Worm (Caenorhabditis elegans): ENCODE measurements around the gene Y113G7B.11.

The Y113G7B.11 gene

DNA sequence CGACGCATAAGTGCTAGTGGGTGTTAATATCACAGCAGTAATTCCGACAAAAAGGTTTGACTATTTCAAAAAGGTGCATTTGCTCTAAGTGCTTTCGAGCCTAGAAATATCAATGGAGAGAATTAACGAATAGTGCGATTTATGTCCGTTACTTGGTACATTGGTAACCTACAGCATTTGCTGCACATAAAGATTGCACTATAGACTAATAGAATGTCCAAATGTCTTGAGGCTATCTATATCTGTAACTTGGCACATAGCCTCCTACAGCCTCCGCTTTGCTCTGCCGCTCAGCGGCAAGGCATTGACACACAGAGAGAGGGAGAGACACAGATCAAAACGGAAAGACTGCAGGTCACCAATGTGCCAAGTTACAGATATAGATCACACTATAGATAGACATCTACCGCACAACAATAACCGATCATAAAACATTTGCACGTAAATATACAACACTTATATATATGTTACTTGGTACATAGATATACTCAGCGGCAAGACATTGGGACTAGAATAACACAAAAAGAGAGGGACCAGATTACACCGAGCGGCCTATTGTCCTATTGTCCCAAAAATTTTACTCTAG lies 19.6 kb downstream of the Y113G7B.11 start, which contains the start of the genes srh-217 and Y113G7B.28:
TSS of gene srh-217 (minus strand) at position 101 of the 586 bp plus-strand sequence.
TSS of gene Y113G7B.28 (plus strand) at position 536 of the 586 bp plus-strand sequence.
- TF ChIP-seq pag-3 (tag; optimal IDR thresholded peaks at IDR 0.05; ENCODE audit: borderline replicate concordance) (no peak), ceh-34 (tag; optimal IDR thresholded peaks at IDR 0.05) (no peak), dve-1 (tag; optimal IDR thresholded peaks at IDR 0.05) (no peak), lin-11 (tag; optimal IDR thresholded peaks at IDR 0.05) (no peak), ref-2 (tag; optimal IDR thresholded peaks at IDR 0.05) (no peak), elt-2 (tag; optimal IDR thresholded peaks at IDR 0.05) (no peak), tbx-2 (tag; optimal IDR thresholded peaks at IDR 0.05) (no peak)

DNA sequence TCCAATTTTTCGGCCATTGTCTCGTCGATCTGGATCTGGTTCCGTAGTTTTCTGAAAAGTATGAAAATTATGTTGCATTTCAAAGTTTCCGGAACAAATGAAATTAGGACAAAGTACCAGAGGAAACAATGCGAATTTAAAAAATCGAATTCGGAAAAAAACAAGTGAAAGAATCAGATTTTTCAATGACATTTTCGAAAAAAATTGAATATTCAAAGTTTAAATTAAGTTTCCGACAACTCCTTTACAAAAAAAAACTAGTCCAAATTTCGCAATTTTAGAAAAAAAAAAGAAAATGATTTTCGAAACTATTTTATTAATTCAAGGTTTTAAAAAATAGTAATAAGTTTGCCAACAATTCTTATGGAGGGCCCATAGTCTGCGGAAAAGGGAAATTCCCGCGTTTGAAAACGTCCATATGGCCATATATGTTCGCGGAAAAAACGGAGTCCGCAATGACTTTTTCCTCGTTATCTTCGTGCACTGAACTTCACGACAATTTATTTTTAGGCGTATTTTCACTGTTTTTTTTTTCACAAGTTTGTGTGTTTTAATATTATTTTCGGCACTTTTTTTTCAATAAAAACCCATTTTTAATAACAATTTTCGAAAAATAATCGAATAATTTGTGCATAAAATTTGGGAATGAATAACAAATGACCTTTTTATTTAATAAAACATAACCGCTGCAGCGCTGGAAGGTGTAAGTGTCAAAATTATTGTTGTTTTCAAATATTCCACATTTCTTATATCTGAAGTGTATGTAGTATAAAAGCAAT lies 22.8 kb downstream of the Y113G7B.11 start, which contains the start of the genes fbxa-115 and Y113G7B.27:
TSS of gene fbxa-115 (minus strand) at position 51 of the 779 bp plus-strand sequence.
TSS of gene Y113G7B.27 (plus strand) at position 729 of the 779 bp plus-strand sequence.
- TF ChIP-seq sdc-2 (tag; optimal IDR thresholded peaks at IDR 0.05) (no peak), hlh-15 (tag; optimal IDR thresholded peaks at IDR 0.05) (no peak), tbx-7 (tag; optimal IDR thresholded peaks at IDR 0.05) (no peak), eyg-1 (tag; optimal IDR thresholded peaks at IDR 0.05) (no peak), pat-9 (tag; optimal IDR thresholded peaks at IDR 0.05) (no peak), sox-2 (GFP tag; IDR thresholded peaks at IDR 0.05) (no peak), ttx-3 (tag; optimal IDR thresholded peaks at IDR 0.05) (no peak), F13H6.1 (tag; optimal IDR thresholded peaks at IDR 0.05) (no peak), elt-2 (tag; optimal IDR thresholded peaks at IDR 0.05) (no peak), C38D4.7 (GFP tag; optimal IDR thresholded peaks at IDR 0.05) (no peak), fkh-6 (tag; optimal IDR thresholded peaks at IDR 0.05) (no peak)

DNA sequence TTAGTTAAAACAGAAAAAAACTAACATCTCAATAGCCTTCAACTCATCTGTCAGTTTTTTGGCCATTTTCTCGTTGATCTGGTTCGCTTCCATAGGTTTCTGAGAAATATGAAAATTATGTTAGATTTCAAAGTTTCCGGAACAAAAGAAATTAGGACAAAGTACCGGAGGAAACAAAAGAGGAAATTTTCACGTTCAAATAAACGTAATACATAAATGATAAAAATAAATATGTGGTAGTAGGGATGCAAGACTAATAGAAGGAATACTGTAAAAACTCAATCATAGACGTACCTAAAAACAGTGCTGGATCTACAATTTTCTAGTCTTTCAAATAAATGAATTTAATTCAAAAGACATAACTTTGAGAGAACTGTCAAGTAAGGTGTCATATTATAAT lies 26.3 kb downstream of the Y113G7B.11 start, which contains the start of gene fbxa-116:
TSS of gene fbxa-116 (minus strand) at position 101 of the 400 bp plus-strand sequence.
- no peak for TF ChIP-seq ets-4 (tag; optimal IDR thresholded peaks at IDR 0.05)
- no peak for TF ChIP-seq ceh-24 (tag; optimal IDR thresholded peaks at IDR 0.05)
- TF ChIP-seq gmeb-2 (tag; optimal IDR thresholded peaks at IDR 0.05): no peak
- no peak for TF ChIP-seq dve-1 (tag; optimal IDR thresholded peaks at IDR 0.05)
- TF ChIP-seq pax-1 (tag; optimal IDR thresholded peaks at IDR 0.05): no peak
- no peak for TF ChIP-seq zip-5 (tag; optimal IDR thresholded peaks at IDR 0.05)
- no peak for TF ChIP-seq madf-2 (tag; optimal IDR thresholded peaks at IDR 0.05)
- TF ChIP-seq ceh-19 (GFP tag; optimal IDR thresholded peaks at IDR 0.05): no peak
- TF ChIP-seq ama-1 (optimal IDR thresholded peaks at IDR 0.05): no peak
- no peak for TF ChIP-seq C38D4.7 (GFP tag; optimal IDR thresholded peaks at IDR 0.05)
- no peak for TF ChIP-seq sox-2 (GFP tag; IDR thresholded peaks at IDR 0.05)
- TF ChIP-seq che-1 (tag; optimal IDR thresholded peaks at IDR 0.05): no peak
- TF ChIP-seq odd-2 (tag; optimal IDR thresholded peaks at IDR 0.05): no peak
- no peak for TF ChIP-seq fkh-6 (tag; optimal IDR thresholded peaks at IDR 0.05)
- no peak for TF ChIP-seq npax-4 (tag; optimal IDR thresholded peaks at IDR 0.05)
- no peak for TF ChIP-seq hlh-30 (tag; optimal IDR thresholded peaks at IDR 0.05; ENCODE audit: insufficient read depth)
- no peak for TF ChIP-seq pha-4 (tag; optimal IDR thresholded peaks at IDR 0.05)
- TF ChIP-seq hlh-15 (tag; optimal IDR thresholded peaks at IDR 0.05): no peak
- TF ChIP-seq nfya-1 (tag; optimal IDR thresholded peaks at IDR 0.05): no peak

DNA sequence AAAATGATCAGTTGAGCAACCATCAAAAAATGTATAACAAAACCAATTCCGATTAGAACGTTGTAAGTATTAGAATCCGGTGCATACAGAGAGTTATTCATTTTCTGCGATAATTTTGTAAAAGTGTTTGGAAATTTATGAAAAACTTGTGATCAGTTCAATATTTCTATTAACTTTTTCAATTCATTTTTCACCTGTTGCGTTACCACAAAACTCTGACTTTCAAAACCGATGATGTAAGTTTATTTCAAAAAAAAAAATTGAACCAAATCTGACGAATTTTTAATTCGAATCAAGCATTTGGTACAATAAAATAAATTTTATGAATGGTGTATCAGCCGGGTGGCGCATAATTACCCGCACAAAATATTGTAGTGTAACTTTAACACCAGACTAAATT lies 28.5 kb downstream of the Y113G7B.11 start, which contains the start of gene srz-16:
TSS of gene srz-16 (minus strand) at position 101 of the 400 bp plus-strand sequence.
- TF ChIP-seq ceh-30 (tag; optimal IDR thresholded peaks at IDR 0.05) (no peak), syd-9 (tag; optimal IDR thresholded peaks at IDR 0.05) (no peak), nfya-1 (tag; optimal IDR thresholded peaks at IDR 0.05) (no peak), nhr-232 (tag; optimal IDR thresholded peaks at IDR 0.05) (no peak), unc-86 (tag; optimal IDR thresholded peaks at IDR 0.05) (no peak), ceh-22 (tag; optimal IDR thresholded peaks at IDR 0.05) (no peak)
